Fruit fly (Drosophila melanogaster): Measurements from ENCODE around the gene Pax.
A peak's percentile ranks its signal among the peaks of the same experiment; 100 is the strongest.

Pax gene

dm6 chr2L:19426330-19426781, at the start of gene Pax:
TSS of gene Pax (minus strand) at chr2L:19426596.
- TF ChIP-seq CG17801 (GFP tag; optimal IDR thresholded peaks at IDR 0.05; ENCODE audit: partially characterized antibody), result peak; percentile 6

DNA sequence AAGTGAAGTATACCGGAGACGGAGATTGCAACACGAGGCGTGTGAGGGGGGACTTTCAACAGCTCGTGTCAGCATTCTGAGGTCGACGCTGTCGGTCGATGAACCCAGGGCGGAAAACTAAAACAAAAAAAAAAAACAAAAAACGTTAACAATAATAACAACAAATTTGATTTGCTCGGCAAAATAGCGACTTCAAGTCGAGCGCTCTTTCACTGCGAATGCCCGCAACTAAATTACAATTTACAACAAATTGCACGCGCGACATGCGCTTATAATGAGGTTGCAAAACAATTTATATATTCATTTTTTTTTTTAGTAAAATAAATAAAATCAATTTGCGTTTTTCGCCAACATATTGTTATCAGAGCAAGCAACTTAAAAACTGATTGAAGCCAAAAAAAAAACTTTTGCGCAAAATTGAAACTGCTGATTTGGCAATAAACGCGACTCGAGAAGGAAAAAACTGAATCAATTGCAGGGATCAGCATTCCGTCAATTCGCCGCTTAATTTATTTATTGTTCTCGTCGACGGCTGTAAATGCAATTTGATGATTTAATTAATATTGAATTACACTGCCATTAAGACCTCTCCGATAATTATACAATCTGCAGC, 47.1 kb upstream of the Pax start:
- TF ChIP-seq CG17801 (GFP tag; optimal IDR thresholded peaks at IDR 0.05; ENCODE audit: partially characterized antibody), result no peak

DNA sequence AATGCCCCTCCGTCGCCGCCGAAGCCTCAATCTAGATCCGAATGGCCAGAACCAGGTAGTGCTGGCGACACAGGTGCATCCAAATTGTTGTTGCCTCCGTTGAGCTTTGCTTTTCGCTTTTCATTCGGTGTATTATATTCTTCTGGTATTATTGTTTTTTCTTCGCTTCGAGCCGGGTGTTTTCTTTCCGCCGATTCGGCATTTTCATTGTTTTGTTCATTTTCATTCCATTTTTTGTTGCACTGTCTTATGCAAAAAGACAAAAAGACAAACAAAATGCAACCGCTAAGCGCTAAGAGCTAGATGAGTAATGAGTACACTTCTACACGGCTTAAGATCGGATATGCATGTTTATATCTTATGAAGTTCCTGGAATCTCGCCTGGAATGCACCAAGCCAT, 45.9 kb upstream of the Pax start:
- TF ChIP-seq CG17801 (GFP tag; optimal IDR thresholded peaks at IDR 0.05; ENCODE audit: partially characterized antibody), result peak; percentile 86

- no peak for TF ChIP-seq CG17801 (GFP tag; optimal IDR thresholded peaks at IDR 0.05; ENCODE audit: partially characterized antibody)
These were observed 43.4 kb upstream of the Pax start for dm6 chr2L:19469751-19470150.

DNA sequence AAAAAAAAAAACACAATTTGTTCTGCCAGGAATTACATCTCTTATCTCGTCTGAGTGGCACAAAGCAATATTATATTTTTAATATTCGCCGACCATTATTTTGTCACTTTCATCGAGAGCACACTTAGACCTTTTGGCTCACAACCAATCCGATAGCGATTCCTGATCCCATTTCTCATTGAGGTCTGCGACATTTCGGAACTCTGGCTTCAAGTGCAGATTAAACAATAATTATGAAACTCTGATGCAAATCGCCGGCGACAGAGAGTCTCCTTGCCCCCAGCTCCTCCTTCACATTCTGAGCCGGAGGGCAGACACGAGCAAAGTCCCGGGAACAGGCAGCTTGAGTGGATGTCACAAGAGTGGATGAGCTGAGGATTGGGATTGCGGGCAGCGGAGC, 42.7 kb upstream of the Pax start:
- no peak for TF ChIP-seq CG17801 (GFP tag; optimal IDR thresholded peaks at IDR 0.05; ENCODE audit: partially characterized antibody)

dm6 chr2L:19463824-19464317, 37.5 kb upstream of the Pax start, which contains the start of gene tj:
TSS of gene tj (plus strand) at chr2L:19464267.
- TF ChIP-seq CG17801 (GFP tag; optimal IDR thresholded peaks at IDR 0.05; ENCODE audit: partially characterized antibody), result no peak

- no peak for TF ChIP-seq CG17801 (GFP tag; optimal IDR thresholded peaks at IDR 0.05; ENCODE audit: partially characterized antibody)
These were observed 37.0 kb upstream of the Pax start for dm6 chr2L:19463405-19463804.

DNA sequence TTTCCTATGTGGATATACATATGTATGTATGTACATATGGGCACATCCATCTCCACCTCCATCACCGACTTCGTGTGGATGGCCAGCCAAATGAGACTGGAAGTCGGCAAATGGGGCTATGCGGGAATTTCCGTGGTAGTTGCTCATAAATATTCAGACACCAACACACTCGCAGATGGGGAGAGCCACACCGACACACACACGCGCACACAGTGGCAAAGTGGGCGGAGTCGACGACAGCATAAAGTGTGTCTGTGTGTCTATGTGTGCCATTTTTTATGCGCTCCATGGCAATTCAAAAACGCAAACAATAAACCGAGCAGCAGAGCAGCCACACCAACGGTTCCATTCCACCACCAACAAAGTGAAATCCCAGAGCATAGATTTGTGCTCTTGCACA, 36.5 kb upstream of the Pax start:
- no peak for TF ChIP-seq CG17801 (GFP tag; optimal IDR thresholded peaks at IDR 0.05; ENCODE audit: partially characterized antibody)

DNA sequence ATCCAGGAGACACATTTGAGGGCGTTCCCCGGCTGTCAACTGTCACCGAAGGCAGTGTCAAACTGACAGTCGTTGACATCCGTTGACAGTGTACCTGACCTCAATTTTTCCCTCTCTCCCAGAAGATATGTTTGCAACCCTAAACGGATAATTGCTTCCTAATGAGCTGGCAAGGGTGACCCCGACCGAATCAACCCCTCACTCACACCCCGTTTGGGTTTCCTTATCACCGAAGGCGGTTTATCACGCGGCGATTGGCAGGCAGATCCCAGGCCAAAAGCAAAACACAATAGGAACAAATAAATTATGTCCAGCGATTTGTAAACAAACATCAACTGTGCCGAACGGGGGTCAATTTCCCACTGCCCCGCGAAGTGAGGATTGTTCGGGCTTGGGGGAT, 33.0 kb upstream of the Pax start:
- no peak for TF ChIP-seq CG17801 (GFP tag; optimal IDR thresholded peaks at IDR 0.05; ENCODE audit: partially characterized antibody)

DNA sequence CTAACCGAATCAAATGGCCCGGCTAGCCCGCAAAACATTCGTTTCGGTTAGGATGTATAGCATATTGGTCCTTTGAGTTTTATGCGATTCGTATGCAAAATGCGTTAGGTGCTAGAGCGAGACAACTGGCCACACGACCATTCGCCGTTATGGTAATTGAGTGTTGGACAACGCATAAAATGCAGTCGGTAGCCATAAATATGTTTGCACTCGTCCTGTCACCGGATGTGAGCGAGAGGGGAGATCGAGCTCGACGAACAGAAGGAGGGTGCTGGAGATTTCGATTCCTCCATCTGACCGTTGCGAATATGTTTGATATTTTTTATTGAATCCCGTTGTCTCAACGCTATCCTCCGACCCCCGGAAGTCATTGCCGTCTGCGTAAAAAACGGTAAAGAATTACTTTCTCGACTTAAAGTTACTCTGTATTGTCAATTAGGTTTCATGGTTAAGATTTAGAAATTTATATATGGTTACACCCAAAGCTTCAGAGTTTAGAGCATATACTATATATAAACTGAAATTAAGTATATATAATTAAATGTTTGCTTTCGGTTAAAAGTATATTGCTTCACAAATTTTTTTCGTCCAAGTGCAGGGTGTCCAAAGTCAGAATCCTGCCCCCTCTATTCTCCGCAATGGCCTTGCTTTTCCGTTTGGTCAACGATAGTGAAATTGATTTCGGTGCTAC, 31.6 kb upstream of the Pax start:
- no peak for TF ChIP-seq CG17801 (GFP tag; optimal IDR thresholded peaks at IDR 0.05; ENCODE audit: partially characterized antibody)

- no peak for TF ChIP-seq CG17801 (GFP tag; optimal IDR thresholded peaks at IDR 0.05; ENCODE audit: partially characterized antibody)
These were observed 29.3 kb upstream of the Pax start for dm6 chr2L:19455723-19456122.

DNA sequence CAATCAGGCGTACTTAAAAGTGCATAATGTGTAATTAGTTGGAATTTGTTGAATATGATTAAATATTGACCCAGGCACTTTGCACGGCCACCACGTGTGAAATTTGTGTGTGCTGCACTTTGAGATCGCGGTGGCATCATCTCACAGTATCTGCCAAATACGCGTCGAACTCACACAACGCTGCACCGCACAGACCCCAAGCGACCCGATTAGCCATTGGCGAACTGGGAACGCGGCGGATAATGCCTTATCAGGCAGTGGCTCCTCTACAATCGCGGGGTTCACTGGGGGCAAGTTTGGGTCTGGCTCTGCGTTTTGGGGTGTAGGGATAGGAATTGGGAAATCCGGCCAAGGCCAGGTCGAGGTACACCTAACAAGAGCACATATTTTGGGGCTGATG, 28.8 kb upstream of the Pax start:
- TF ChIP-seq CG17801 (GFP tag; optimal IDR thresholded peaks at IDR 0.05; ENCODE audit: partially characterized antibody), result no peak

dm6 chr2L:19454070-19454751, 27.8 kb upstream of the Pax start, which contains the start of gene CG10026:
TSS of gene CG10026 (plus strand) at chr2L:19454256.
- no peak for TF ChIP-seq CG17801 (GFP tag; optimal IDR thresholded peaks at IDR 0.05; ENCODE audit: partially characterized antibody)

DNA sequence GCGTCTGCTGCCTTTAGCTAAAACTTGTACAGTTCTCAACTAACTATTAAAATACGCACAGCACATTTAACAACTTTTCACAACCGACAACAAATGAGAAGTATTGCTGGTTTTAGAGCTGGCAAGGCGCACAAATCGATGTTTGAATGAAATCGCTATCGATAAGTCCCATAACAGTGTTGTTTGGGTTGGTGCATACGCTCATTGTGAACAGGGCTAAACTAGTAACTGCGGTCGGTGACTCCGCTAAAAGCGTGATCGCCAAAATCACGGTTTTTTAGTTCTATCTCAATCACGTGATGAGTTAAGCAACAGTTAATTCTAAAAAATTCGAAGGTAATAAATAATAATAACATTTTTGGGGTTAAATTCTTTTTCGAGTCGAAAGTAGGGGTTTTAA, 27.0 kb upstream of the Pax start, which contains the start of gene Top2:
Top2 (minus strand) TSS at position 110 of the 400 bp plus-strand sequence.
- TF ChIP-seq CG17801 (GFP tag; optimal IDR thresholded peaks at IDR 0.05; ENCODE audit: partially characterized antibody), result peak; percentile 3

dm6 chr2L:19452535-19453317, 26.3 kb upstream of the Pax start:
- no peak for TF ChIP-seq CG17801 (GFP tag; optimal IDR thresholded peaks at IDR 0.05; ENCODE audit: partially characterized antibody)

All from ovary, adult (tissue).